Worm (Caenorhabditis elegans) whole organism, midembryonic: ENCODE results near the gene T09B9.5.

Source experiments
- T22C8.4 ChIP-seq: fragments of 200-800 bp; sonication (Bioruptor generic); IDR thresholded peaks from 2 replicates; pipeline ENCODE4 v1.3.6; 2022; ENCODE audit warnings: missing genetic modification characterization, missing compliant biosample characterization
- cog-1 ChIP-seq: sonication (generic microtip); optimal IDR thresholded peaks from 2 replicates; lab custom pipeline; 2016; ENCODE audit warnings: missing genetic modification characterization, missing compliant biosample characterization
- flt-1 ChIP-seq: fragments of 200-800 bp; sonication (Bioruptor generic); IDR thresholded peaks from 2 replicates; pipeline ENCODE4 v1.3.6; 2022; ENCODE audit warnings: missing genetic modification characterization, missing compliant biosample characterization
- klf-2 ChIP-seq: fragments of 200-800 bp; sonication (Bioruptor generic); conservative IDR thresholded peaks from 2 replicates; pipeline ENCODE4 v1.3.6; 2022; ENCODE audit warnings: missing genetic modification reagents, missing genetic modification characterization, missing compliant biosample characterization
- ref-1 ChIP-seq: fragments of 200-800 bp; sonication (Bioruptor generic); conservative IDR thresholded peaks from 2 replicates; pipeline ENCODE4 v1.3.6; 2022; ENCODE audit warnings: missing genetic modification reagents, missing genetic modification characterization, missing compliant biosample characterization
- tab-1 ChIP-seq: fragments of 200-800 bp; sonication (Bioruptor generic); IDR thresholded peaks from 2 replicates; pipeline ENCODE4 v1.3.6; 2022; ENCODE audit warnings: missing genetic modification characterization, missing compliant biosample characterization
- ztf-23 ChIP-seq: fragments of 200-800 bp; sonication (Bioruptor generic); IDR thresholded peaks from 2 replicates; pipeline ENCODE4 v1.3.6; 2022; ENCODE audit warnings: missing genetic modification reagents, missing genetic modification characterization, missing compliant biosample characterization
- ztf-29 ChIP-seq: fragments of 200-800 bp; sonication (Bioruptor generic); IDR thresholded peaks from 2 replicates; pipeline ENCODE4 v1.3.6; 2022; ENCODE audit warnings: missing genetic modification reagents, missing genetic modification characterization, missing compliant biosample characterization

ce11 chrX:9756971-9757370 lies 20.6 kb upstream of the T09B9.5 start, which contains the start of gene T09B9.1:
- TF ChIP-seq ztf-29 (GFP tag; lab: Robert Waterston, UW) (no peak), ztf-23 (no peak), flt-1 (GFP tag; lab: Robert Waterston, UW) (no peak), tab-1 (GFP tag; lab: Robert Waterston, UW) (no peak), T22C8.4 (GFP tag; lab: Robert Waterston, UW) (no peak), ref-1 (GFP tag; lab: Robert Waterston, UW) (no peak), klf-2 (GFP tag; lab: Robert Waterston, UW) (no peak), cog-1 (tag; lab: Kevin White, UChicago) (no peak)
